Worm (Caenorhabditis elegans) whole organism, midembryonic: ENCODE data around the gene famp-1.

Experiments
- T22C8.4 ChIP-seq: fragments of 200-800 bp; sonication (Bioruptor generic); IDR thresholded peaks from 2 replicates; pipeline ENCODE4 v1.3.6; 2022; ENCODE audit warnings: missing genetic modification characterization, missing compliant biosample characterization
- cog-1 ChIP-seq: sonication (generic microtip); optimal IDR thresholded peaks from 2 replicates; lab custom pipeline; 2016; ENCODE audit warnings: missing genetic modification characterization, missing compliant biosample characterization
- flt-1 ChIP-seq: fragments of 200-800 bp; sonication (Bioruptor generic); IDR thresholded peaks from 2 replicates; pipeline ENCODE4 v1.3.6; 2022; ENCODE audit warnings: missing genetic modification characterization, missing compliant biosample characterization
- klf-2 ChIP-seq: fragments of 200-800 bp; sonication (Bioruptor generic); conservative IDR thresholded peaks from 2 replicates; pipeline ENCODE4 v1.3.6; 2022; ENCODE audit warnings: missing genetic modification reagents, missing genetic modification characterization, missing compliant biosample characterization
- med-1 ChIP-seq: sonication (generic microtip); optimal IDR thresholded peaks from 2 replicates; lab custom pipeline; 2017; ENCODE audit warnings: missing genetic modification characterization, mild to moderate bottlenecking, missing compliant biosample characterization, antibody characterized with exemption, missing genetic modification reagents; ENCODE audit not compliant: insufficient read depth
- ref-1 ChIP-seq: fragments of 200-800 bp; sonication (Bioruptor generic); conservative IDR thresholded peaks from 2 replicates; pipeline ENCODE4 v1.3.6; 2022; ENCODE audit warnings: missing genetic modification reagents, missing genetic modification characterization, missing compliant biosample characterization
- tab-1 ChIP-seq: fragments of 200-800 bp; sonication (Bioruptor generic); IDR thresholded peaks from 2 replicates; pipeline ENCODE4 v1.3.6; 2022; ENCODE audit warnings: missing genetic modification characterization, missing compliant biosample characterization
- ztf-23 ChIP-seq: fragments of 200-800 bp; sonication (Bioruptor generic); IDR thresholded peaks from 2 replicates; pipeline ENCODE4 v1.3.6; 2022; ENCODE audit warnings: missing genetic modification reagents, missing genetic modification characterization, missing compliant biosample characterization
- ztf-29 ChIP-seq: fragments of 200-800 bp; sonication (Bioruptor generic); IDR thresholded peaks from 2 replicates; pipeline ENCODE4 v1.3.6; 2022; ENCODE audit warnings: missing genetic modification reagents, missing genetic modification characterization, missing compliant biosample characterization

famp-1 gene

DNA sequence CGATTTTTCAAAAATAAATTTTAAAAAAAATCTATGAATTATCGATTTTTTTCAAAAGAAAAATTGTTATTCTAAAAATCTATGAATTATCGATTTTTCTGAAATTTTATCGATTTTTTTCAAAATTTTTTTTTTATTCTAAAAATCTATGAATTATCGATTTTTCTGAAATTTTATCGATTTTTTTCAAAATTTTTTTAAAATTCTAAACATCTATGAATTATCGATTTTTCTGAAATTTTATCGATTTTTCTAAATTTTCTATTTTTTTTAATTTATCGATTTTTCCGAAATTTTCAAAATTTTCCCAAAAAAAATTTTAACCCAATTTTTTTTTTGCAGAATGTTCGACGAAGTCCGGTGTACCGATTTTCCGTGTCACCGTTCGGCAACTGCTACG, 30.2 kb downstream of the famp-1 start:
- TF ChIP-seq T22C8.4: peak; percentile 95

ce11 chrIV:2231726-2232125, 31.7 kb downstream of the famp-1 start:
- peak; percentile 96 for TF ChIP-seq T22C8.4

- TF ChIP-seq cog-1: no peak
- no peak for TF ChIP-seq klf-2 (GFP tag; lab: Robert Waterston, UW)
These were observed 34.8 kb downstream of the famp-1 start for ce11 chrIV:2228678-2229077.

- TF ChIP-seq ztf-29 (GFP tag; lab: Robert Waterston, UW): no peak
- TF ChIP-seq cog-1: no peak
- no peak for TF ChIP-seq tab-1
- TF ChIP-seq klf-2 (GFP tag; lab: Robert Waterston, UW): no peak
- no peak for TF ChIP-seq ref-1 (GFP tag; lab: Robert Waterston, UW)
- no peak for TF ChIP-seq flt-1 (GFP tag; lab: Robert Waterston, UW)
- TF ChIP-seq ztf-23 (GFP tag; lab: Robert Waterston, UW): no peak
- no peak for TF ChIP-seq T22C8.4
- TF ChIP-seq med-1 (GFP tag; lab: Kevin White, UChicago): no peak
These were observed 39.8 kb downstream of the famp-1 start for ce11 chrIV:2223685-2224084.

DNA sequence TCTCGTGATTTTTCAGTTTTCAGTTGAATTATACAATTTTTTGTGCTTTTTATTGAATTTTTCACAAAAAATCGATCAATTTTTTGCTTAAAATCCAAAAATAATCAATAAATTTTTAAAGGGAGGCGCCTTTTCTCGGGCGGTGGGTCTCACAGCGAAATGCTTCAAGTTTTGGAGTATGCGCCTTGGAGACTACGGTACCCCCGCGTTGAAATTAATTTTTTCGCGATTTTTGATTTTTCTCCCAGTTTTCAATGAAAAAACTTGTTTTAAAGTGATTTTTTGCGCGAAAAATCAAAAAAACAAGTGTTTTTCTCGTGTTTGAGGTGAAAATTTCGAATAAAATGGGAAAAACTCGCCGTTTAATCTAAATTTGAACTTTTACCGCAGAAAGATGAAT, 40.3 kb downstream of the famp-1 start:
- no peak for TF ChIP-seq T22C8.4
- TF ChIP-seq tab-1: no peak
- no peak for TF ChIP-seq cog-1
- TF ChIP-seq ztf-23 (GFP tag; lab: Robert Waterston, UW): no peak
- TF ChIP-seq med-1 (GFP tag; lab: Kevin White, UChicago): no peak

- no peak for TF ChIP-seq T22C8.4
- no peak for TF ChIP-seq cog-1
- no peak for TF ChIP-seq flt-1 (GFP tag; lab: Robert Waterston, UW)
- TF ChIP-seq klf-2 (GFP tag; lab: Robert Waterston, UW): no peak
- no peak for TF ChIP-seq tab-1
- no peak for TF ChIP-seq ztf-23 (GFP tag; lab: Robert Waterston, UW)
- TF ChIP-seq ztf-29 (GFP tag; lab: Robert Waterston, UW): no peak
- TF ChIP-seq med-1 (GFP tag; lab: Kevin White, UChicago): no peak
These were observed 40.9 kb downstream of the famp-1 start, which contains the start of gene fnip-2 for ce11 chrIV:2222528-2222927. Gene fnip-2 (plus strand): TSS chrIV:2222828.

- no peak for TF ChIP-seq flt-1 (GFP tag; lab: Robert Waterston, UW)
- TF ChIP-seq T22C8.4: no peak
- TF ChIP-seq ref-1 (GFP tag; lab: Robert Waterston, UW): no peak
- TF ChIP-seq ztf-29 (GFP tag; lab: Robert Waterston, UW): no peak
- TF ChIP-seq med-1 (GFP tag; lab: Kevin White, UChicago): no peak
- TF ChIP-seq cog-1: no peak
- TF ChIP-seq klf-2 (GFP tag; lab: Robert Waterston, UW): no peak
- TF ChIP-seq tab-1: no peak
- TF ChIP-seq ztf-23 (GFP tag; lab: Robert Waterston, UW): no peak
These were observed 42.1 kb downstream of the famp-1 start for ce11 chrIV:2221350-2221749.

- TF ChIP-seq T22C8.4 (no peak), ztf-23 (GFP tag; lab: Robert Waterston, UW) (no peak), ztf-29 (GFP tag; lab: Robert Waterston, UW) (no peak), tab-1 (no peak), ref-1 (GFP tag; lab: Robert Waterston, UW) (no peak), cog-1 (no peak), flt-1 (GFP tag; lab: Robert Waterston, UW) (no peak), med-1 (GFP tag; lab: Kevin White, UChicago) (no peak), klf-2 (GFP tag; lab: Robert Waterston, UW) (no peak)
These were observed 42.6 kb downstream of the famp-1 start for ce11 chrIV:2220896-2221295.

DNA sequence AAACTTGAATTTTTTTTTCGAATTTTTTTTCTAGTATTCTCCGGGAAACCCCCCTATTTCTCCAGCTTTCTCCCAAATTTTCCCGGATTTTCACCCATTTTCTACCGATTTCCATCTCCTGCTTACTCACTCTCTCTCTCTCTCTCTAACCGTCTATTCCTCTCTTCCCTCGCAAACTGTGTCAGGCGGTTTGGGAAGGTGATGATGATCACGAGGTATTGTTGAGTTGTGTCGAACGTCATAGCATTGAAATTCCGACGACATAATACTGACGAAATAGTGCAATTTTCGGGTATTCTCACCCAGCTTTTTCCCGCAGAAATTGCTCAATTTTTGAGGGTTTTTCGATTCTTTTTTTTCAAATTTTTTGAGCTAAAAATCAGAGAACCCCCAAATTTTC, 43.3 kb downstream of the famp-1 start:
- TF ChIP-seq T22C8.4: no peak

- TF ChIP-seq cog-1 (peak; percentile 82), klf-2 (GFP tag; lab: Robert Waterston, UW) (peak; percentile 36; the same call in 1 of the 2 replicates), med-1 (GFP tag; lab: Kevin White, UChicago) (no peak), ztf-23 (GFP tag; lab: Robert Waterston, UW) (peak; percentile 73), ztf-29 (GFP tag; lab: Robert Waterston, UW) (no peak), flt-1 (GFP tag; lab: Robert Waterston, UW) (peak; percentile 69; the same call in 1 of the 2 replicates)
These were observed 44.1 kb downstream of the famp-1 start for ce11 chrIV:2219334-2219755.

DNA sequence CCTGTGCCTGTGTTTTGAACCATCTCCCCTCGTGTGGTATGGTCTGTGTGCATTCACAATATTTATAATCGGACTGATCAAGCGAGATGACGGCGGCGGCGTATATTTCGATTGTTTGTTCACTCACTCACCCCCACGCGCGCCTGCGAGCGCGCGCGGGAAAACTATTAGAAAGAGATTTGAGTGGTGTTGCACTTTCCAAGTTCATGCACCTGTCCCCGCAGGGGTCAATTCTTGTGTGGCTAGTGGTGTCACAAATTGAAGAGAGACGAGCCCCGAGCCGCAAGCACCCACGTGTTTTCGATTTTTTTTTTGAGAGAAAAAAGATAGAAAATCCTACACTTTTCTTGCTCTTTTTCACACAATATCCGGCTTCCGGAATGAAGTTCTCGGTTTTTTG, 46.2 kb downstream of the famp-1 start:
- no peak for TF ChIP-seq T22C8.4
- TF ChIP-seq ref-1 (GFP tag; lab: Robert Waterston, UW): no peak
- no peak for TF ChIP-seq med-1 (GFP tag; lab: Kevin White, UChicago)
- no peak for TF ChIP-seq cog-1
- no peak for TF ChIP-seq tab-1
- TF ChIP-seq klf-2 (GFP tag; lab: Robert Waterston, UW): no peak
- TF ChIP-seq ztf-29 (GFP tag; lab: Robert Waterston, UW): no peak
- no peak for TF ChIP-seq ztf-23 (GFP tag; lab: Robert Waterston, UW)
- no peak for TF ChIP-seq flt-1 (GFP tag; lab: Robert Waterston, UW)
